Fruit fly (Drosophila melanogaster) whole organism, embryonic: ENCODE results near the gene CG32095.

Experiments used
- Awh ChIP-seq: fragments of 200-800 bp; sonication (Bioruptor generic); IDR thresholded peaks from 2 replicates; pipeline ENCODE4, ENCODE4 v1.3.6; 2022; ENCODE audit warnings: missing biosample characterization, missing genetic modification characterization
- BtbVII ChIP-seq: fragments of 200-800 bp; sonication (Bioruptor generic); optimal IDR thresholded peaks from 3 replicates; lab custom pipeline; 2017; ENCODE audit warnings: missing biosample characterization, mild to moderate bottlenecking, missing genetic modification characterization
- Bteb2 ChIP-seq: fragments of 200-800 bp; sonication (Bioruptor generic); optimal IDR thresholded peaks from 2 replicates; lab custom pipeline; 2016; ENCODE audit warnings: missing biosample characterization, missing genetic modification characterization
- CG10321 ChIP-seq: fragments of 200-800 bp; sonication (Bioruptor generic); IDR thresholded peaks from 2 replicates; pipeline ENCODE4 v1.3.6; 2022; ENCODE audit warnings: missing biosample characterization, missing genetic modification characterization
- CG11093 ChIP-seq: fragments of 200-800 bp; sonication (Bioruptor generic); IDR thresholded peaks from 3 replicates; pipeline ENCODE4 v1.3.6; 2022; ENCODE audit warnings: missing biosample characterization, missing genetic modification characterization
- CG13424 ChIP-seq: fragments of 200-800 bp; sonication (Bioruptor generic); optimal IDR thresholded peaks from 2 replicates; lab custom pipeline; 2019; ENCODE audit warnings: missing biosample characterization, mild to moderate bottlenecking, missing genetic modification characterization, moderate library complexity
- CG15269 ChIP-seq: fragments of 200-800 bp; sonication (Bioruptor generic); optimal IDR thresholded peaks from 2 replicates; lab custom pipeline; 2018; ENCODE audit warnings: missing biosample characterization, mild to moderate bottlenecking, missing genetic modification characterization, moderate library complexity
- CG15514 ChIP-seq: fragments of 200-800 bp; sonication (Bioruptor generic); optimal IDR thresholded peaks from 3 replicates; lab custom pipeline; 2017; ENCODE audit warnings: missing biosample characterization, missing genetic modification characterization, mild to moderate bottlenecking, moderate library complexity, missing genetic modification reagents
- CG1602 ChIP-seq: fragments of 200-800 bp; sonication (Bioruptor generic); optimal IDR thresholded peaks from 3 replicates; lab custom pipeline; 2016; ENCODE audit warnings: missing biosample characterization, missing genetic modification characterization
- CG1832 ChIP-seq: fragments of 200-800 bp; sonication (Bioruptor generic); optimal IDR thresholded peaks from 2 replicates; lab custom pipeline; 2017; ENCODE audit warnings: missing biosample characterization, mild to moderate bottlenecking, missing genetic modification characterization, inconsistent platforms
- CG30403 ChIP-seq: fragments of 200-800 bp; sonication (Bioruptor generic); optimal IDR thresholded peaks from 3 replicates; lab custom pipeline; 2016; ENCODE audit warnings: missing biosample characterization, missing genetic modification characterization
- CG5953 ChIP-seq: fragments of 200-800 bp; sonication (Bioruptor generic); IDR thresholded peaks from 2 replicates; pipeline ENCODE4 v1.3.6; 2022; ENCODE audit warnings: missing biosample characterization, missing genetic modification characterization
- CG6765 ChIP-seq: fragments of 200-800 bp; sonication (Bioruptor generic); optimal IDR thresholded peaks from 3 replicates; lab custom pipeline; 2017; ENCODE audit warnings: missing biosample characterization, mild to moderate bottlenecking, missing genetic modification characterization
- CG6791 ChIP-seq: fragments of 200-800 bp; sonication (Bioruptor generic); IDR thresholded peaks from 3 replicates; pipeline ENCODE4 v1.3.6; 2022; ENCODE audit warnings: missing biosample characterization, missing genetic modification characterization; ENCODE audit not compliant: partially characterized antibody
- CG6854 ChIP-seq: fragments of 200-800 bp; sonication (Bioruptor generic); optimal IDR thresholded peaks from 3 replicates; lab custom pipeline; 2017; ENCODE audit warnings: missing biosample characterization, mild to moderate bottlenecking, missing genetic modification characterization
- CG7839 ChIP-seq: fragments of 200-800 bp; sonication (Bioruptor generic); optimal IDR thresholded peaks from 3 replicates; lab custom pipeline; 2018; ENCODE audit warnings: missing biosample characterization, mild to moderate bottlenecking, missing genetic modification characterization, moderate library complexity
- CG8924 ChIP-seq: fragments of 200-800 bp; optimal IDR thresholded peaks from 3 replicates; lab custom pipeline; 2019; ENCODE audit warnings: missing biosample characterization, mild to moderate bottlenecking, missing genetic modification characterization, moderate library complexity
- CG9727 ChIP-seq: fragments of 200-800 bp; sonication (Bioruptor generic); optimal IDR thresholded peaks from 3 replicates; lab custom pipeline; 2017; ENCODE audit warnings: missing biosample characterization, mild to moderate bottlenecking, missing genetic modification characterization
- CHES-1-like ChIP-seq: fragments of 200-800 bp; sonication (Bioruptor generic); optimal IDR thresholded peaks from 2 replicates; lab custom pipeline; 2016; ENCODE audit warnings: missing biosample characterization, missing genetic modification characterization
- CkIIα-i1 ChIP-seq: fragments of 200-800 bp; sonication (Bioruptor generic); IDR thresholded peaks from 2 replicates; pipeline ENCODE4 v1.3.6; 2022; ENCODE audit warnings: missing biosample characterization, missing genetic modification characterization
- Deaf1 ChIP-seq: fragments of 200-800 bp; optimal IDR thresholded peaks from 3 replicates; lab custom pipeline; 2019; ENCODE audit warnings: missing biosample characterization, mild to moderate bottlenecking, missing genetic modification characterization, moderate library complexity
- ERR ChIP-seq: fragments of 200-800 bp; sonication (Bioruptor generic); optimal IDR thresholded peaks from 2 replicates; lab custom pipeline; 2016; ENCODE audit warnings: missing biosample characterization, missing genetic modification characterization
- Fer1 ChIP-seq: fragments of 200-800 bp; sonication (Bioruptor generic); optimal IDR thresholded peaks from 2 replicates; lab custom pipeline; 2017; ENCODE audit warnings: missing biosample characterization, mild to moderate bottlenecking, missing genetic modification characterization
- Hmr ChIP-seq: fragments of 200-800 bp; sonication (Bioruptor generic); optimal IDR thresholded peaks from 3 replicates; lab custom pipeline; 2017; ENCODE audit warnings: mild to moderate bottlenecking, missing biosample characterization, missing genetic modification reagents, missing genetic modification characterization
- Myb ChIP-seq: fragments of 200-800 bp; sonication (Bioruptor generic); optimal IDR thresholded peaks from 2 replicates; lab custom pipeline; 2016; ENCODE audit warnings: missing biosample characterization, missing genetic modification characterization
- NC2β ChIP-seq: fragments of 200-800 bp; sonication (Bioruptor generic); optimal IDR thresholded peaks from 2 replicates; lab custom pipeline; 2016; ENCODE audit warnings: missing biosample characterization, missing genetic modification characterization
- Nf-YB ChIP-seq: fragments of 200-800 bp; sonication (Bioruptor generic); optimal IDR thresholded peaks from 3 replicates; lab custom pipeline; 2019; ENCODE audit warnings: missing biosample characterization, mild to moderate bottlenecking, missing genetic modification characterization, moderate library complexity
- Opbp ChIP-seq: fragments of 200-800 bp; sonication (Bioruptor generic); IDR thresholded peaks from 3 replicates; pipeline ENCODE4 v1.3.6; 2022; ENCODE audit warnings: missing biosample characterization, missing genetic modification characterization; ENCODE audit not compliant: partially characterized antibody
- Side ChIP-seq: fragments of 200-800 bp; sonication (Bioruptor generic); optimal IDR thresholded peaks from 2 replicates; lab custom pipeline; 2016; ENCODE audit warnings: missing biosample characterization, missing genetic modification characterization
- Sox100B ChIP-seq: fragments of 200-800 bp; sonication (Bioruptor generic); optimal IDR thresholded peaks from 3 replicates; lab custom pipeline; 2018; ENCODE audit warnings: missing biosample characterization, mild to moderate bottlenecking, missing genetic modification characterization
- aop ChIP-seq: fragments of 200-800 bp; sonication (Bioruptor generic); IDR thresholded peaks from 2 replicates; pipeline ENCODE4 v1.3.6; 2022; ENCODE audit warnings: missing biosample characterization, missing genetic modification characterization
- ap ChIP-seq: fragments of 200-800 bp; sonication (Bioruptor generic); IDR thresholded peaks from 2 replicates; pipeline ENCODE4 v1.3.6; 2022; ENCODE audit warnings: missing biosample characterization, missing genetic modification characterization
- bbx ChIP-seq: fragments of 200-800 bp; sonication (Bioruptor generic); IDR thresholded peaks from 2 replicates; pipeline ENCODE4 v1.3.6; 2022; ENCODE audit warnings: missing biosample characterization, missing genetic modification characterization; ENCODE audit not compliant: partially characterized antibody
- bigmax ChIP-seq: fragments of 200-800 bp; sonication (Bioruptor generic); optimal IDR thresholded peaks from 2 replicates; lab custom pipeline; 2018; ENCODE audit warnings: missing biosample characterization, mild to moderate bottlenecking, missing genetic modification characterization
- caup ChIP-seq: fragments of 200-800 bp; sonication (Bioruptor generic); optimal IDR thresholded peaks from 3 replicates; lab custom pipeline; 2017; ENCODE audit warnings: missing biosample characterization, mild to moderate bottlenecking, missing genetic modification characterization, moderate library complexity; ENCODE audit not compliant: severe bottlenecking
- croc ChIP-seq: fragments of 200-800 bp; sonication (Bioruptor generic); conservative IDR thresholded peaks from 3 replicates; pipeline ENCODE4 v1.3.6; 2022; ENCODE audit warnings: missing biosample characterization, missing genetic modification characterization
- cwo ChIP-seq: fragments of 200-800 bp; sonication (Bioruptor generic); optimal IDR thresholded peaks from 3 replicates; lab custom pipeline; 2017; ENCODE audit warnings: missing biosample characterization, missing genetic modification characterization, mild to moderate bottlenecking, moderate library complexity, missing genetic modification reagents
- dmrt11E ChIP-seq: fragments of 200-800 bp; sonication (Bioruptor generic); optimal IDR thresholded peaks from 3 replicates; lab custom pipeline; 2018; ENCODE audit warnings: missing biosample characterization, mild to moderate bottlenecking, missing genetic modification characterization, moderate library complexity
- gcm2 ChIP-seq: fragments of 200-800 bp; sonication (Bioruptor generic); optimal IDR thresholded peaks from 2 replicates; lab custom pipeline; 2016; ENCODE audit warnings: missing biosample characterization, missing genetic modification characterization
- gem ChIP-seq: fragments of 200-800 bp; sonication (Bioruptor generic); optimal IDR thresholded peaks from 2 replicates; lab custom pipeline; 2019; ENCODE audit warnings: missing biosample characterization, mild to moderate bottlenecking, missing genetic modification characterization, moderate library complexity
- gro ChIP-seq: fragments of 200-800 bp; sonication (Bioruptor generic); optimal IDR thresholded peaks from 2 replicates; lab custom pipeline; 2016; ENCODE audit warnings: missing biosample characterization, missing genetic modification characterization
- hb ChIP-seq: fragments of 200-800 bp; sonication (Bioruptor generic); IDR thresholded peaks from 3 replicates; pipeline ENCODE4 v1.3.6; 2022; ENCODE audit warnings: missing biosample characterization, missing genetic modification characterization; ENCODE audit not compliant: partially characterized antibody
- lmd ChIP-seq: fragments of 200-800 bp; sonication (Bioruptor generic); IDR thresholded peaks from 2 replicates; pipeline ENCODE4 v1.3.6; 2022; ENCODE audit warnings: missing biosample characterization, missing genetic modification characterization
- nom ChIP-seq: fragments of 200-800 bp; sonication (Bioruptor generic); optimal IDR thresholded peaks from 2 replicates; lab custom pipeline; 2017; ENCODE audit warnings: missing biosample characterization, missing genetic modification characterization, mild to moderate bottlenecking, moderate library complexity, missing genetic modification reagents
- org-1 ChIP-seq: fragments of 200-800 bp; sonication (Bioruptor generic); optimal IDR thresholded peaks from 2 replicates; lab custom pipeline; 2017; ENCODE audit warnings: missing biosample characterization, missing genetic modification characterization
- pzg ChIP-seq: fragments of 200-800 bp; sonication (Bioruptor generic); optimal IDR thresholded peaks from 3 replicates; lab custom pipeline; 2018; ENCODE audit warnings: missing biosample characterization, mild to moderate bottlenecking, missing genetic modification characterization, moderate library complexity
- row ChIP-seq: fragments of 200-800 bp; sonication (Bioruptor generic); IDR thresholded peaks from 3 replicates; pipeline ENCODE4 v1.3.6; 2022; ENCODE audit warnings: missing biosample characterization, missing genetic modification characterization
- sd ChIP-seq: fragments of 200-800 bp; sonication (Bioruptor generic); optimal IDR thresholded peaks from 3 replicates; lab custom pipeline; 2018; ENCODE audit warnings: missing biosample characterization, mild to moderate bottlenecking, missing genetic modification characterization, moderate library complexity
- sr ChIP-seq: fragments of 200-800 bp; sonication (Bioruptor generic); IDR thresholded peaks from 3 replicates; pipeline ENCODE4 v1.3.6; 2022; ENCODE audit warnings: missing biosample characterization, missing genetic modification characterization
- ttk ChIP-seq: fragments of 200-800 bp; sonication (Bioruptor generic); IDR thresholded peaks from 2 replicates; pipeline ENCODE4 v2.1.2; 2022; ENCODE audit warnings: missing biosample characterization, missing genetic modification characterization
- twi ChIP-seq: fragments of 200-800 bp; optimal IDR thresholded peaks from 2 replicates; lab custom pipeline; 2019; ENCODE audit warnings: missing biosample characterization, mild to moderate bottlenecking, missing genetic modification characterization, moderate library complexity

Gene CG32095

dm6 chr3L:11863587-11863986, 38.1 kb upstream of the CG32095 start (continued):
- TF ChIP-seq Bteb2 (GFP tag; lab: Kevin White, UChicago), result no peak
- TF ChIP-seq croc (GFP tag; lab: Robert Waterston, UW), result no peak
- no peak for TF ChIP-seq CG1832
- TF ChIP-seq CG15269 (tag; lab: Kevin White, UChicago), result peak; percentile 32
- TF ChIP-seq CG13424 (tag; lab: Kevin White, UChicago), result peak; percentile 50
- TF ChIP-seq nom (GFP tag; lab: Kevin White, UChicago), result no peak
- TF ChIP-seq hb (GFP tag; lab: Robert Waterston, UW), result no peak
- TF ChIP-seq CG1602, result no peak
- TF ChIP-seq CkIIα-i1 (GFP tag; lab: Robert Waterston, UW), result no peak
- TF ChIP-seq Nf-YB, result no peak
- no peak for TF ChIP-seq gcm2
- no peak for TF ChIP-seq org-1 (GFP tag; lab: Kevin White, UChicago)
- no peak for TF ChIP-seq CG5953
- peak; percentile 39 for TF ChIP-seq CG8924 (tag; lab: Kevin White, UChicago)
- TF ChIP-seq Hmr, result peak; percentile 59
- TF ChIP-seq dmrt11E (tag; lab: Kevin White, UChicago), result no peak
- no peak for TF ChIP-seq twi
- TF ChIP-seq caup, result peak; percentile 8
- no peak for TF ChIP-seq CG6791 (GFP tag; lab: Robert Waterston, UW)
- no peak for TF ChIP-seq ttk
- TF ChIP-seq CG15514, result no peak
- TF ChIP-seq Deaf1 (tag; lab: Kevin White, UChicago), result peak; percentile 26
- peak; percentile 25 for TF ChIP-seq CG30403 (GFP tag; lab: Kevin White, UChicago)
- no peak for TF ChIP-seq CG11093 (GFP tag; lab: Robert Waterston, UW)
- no peak for TF ChIP-seq NC2β
- no peak for TF ChIP-seq sd (tag; lab: Kevin White, UChicago)
- no peak for TF ChIP-seq ap (GFP tag; lab: Robert Waterston, UW)
- no peak for TF ChIP-seq aop
- TF ChIP-seq Opbp, result no peak
- TF ChIP-seq ERR (GFP tag; lab: Kevin White, UChicago), result no peak
- no peak for TF ChIP-seq CG6765 (GFP tag; lab: Kevin White, UChicago)
- TF ChIP-seq Fer1, result peak; percentile 61
- TF ChIP-seq pzg (GFP tag; lab: Kevin White, UChicago), result no peak
- no peak for TF ChIP-seq Myb (GFP tag; lab: Kevin White, UChicago)
- peak; percentile 44 for TF ChIP-seq CG7839 (tag; lab: Kevin White, UChicago)
- TF ChIP-seq Side (GFP tag; lab: Kevin White, UChicago), result no peak
- peak; percentile 57 for TF ChIP-seq gem (tag; lab: Kevin White, UChicago)
- no peak for TF ChIP-seq CG6854
- 0 out of 2 replicates have a peak, but pooled peaks have one; percentile 11 for TF ChIP-seq lmd (GFP tag; lab: Robert Waterston, UW)
- TF ChIP-seq CHES-1-like (GFP tag; lab: Kevin White, UChicago), result no peak
- no peak for TF ChIP-seq BtbVII (GFP tag; lab: Kevin White, UChicago)
- TF ChIP-seq bbx (GFP tag; lab: Robert Waterston, UW), result no peak
- TF ChIP-seq cwo (GFP tag; lab: Kevin White, UChicago), result peak; percentile 30
- TF ChIP-seq CG10321 (GFP tag; lab: Robert Waterston, UW), result no peak
- peak; percentile 41 for TF ChIP-seq Sox100B (GFP tag; lab: Kevin White, UChicago)
- TF ChIP-seq CG9727 (GFP tag; lab: Kevin White, UChicago), result peak; percentile 38
- TF ChIP-seq bigmax, result no peak
- no peak for TF ChIP-seq sr (GFP tag; lab: Robert Waterston, UW)
- peak; percentile 39; the same call in 2 of the 3 replicates for TF ChIP-seq row (GFP tag; lab: Robert Waterston, UW)
- TF ChIP-seq Awh (GFP tag; lab: Robert Waterston, UW), result no peak
- TF ChIP-seq gro, result no peak
